Fruit fly (Drosophila melanogaster): ENCODE results near the gene e.
A peak's percentile ranks its signal among the peaks of the same experiment; 100 is the strongest.

e gene

DNA sequence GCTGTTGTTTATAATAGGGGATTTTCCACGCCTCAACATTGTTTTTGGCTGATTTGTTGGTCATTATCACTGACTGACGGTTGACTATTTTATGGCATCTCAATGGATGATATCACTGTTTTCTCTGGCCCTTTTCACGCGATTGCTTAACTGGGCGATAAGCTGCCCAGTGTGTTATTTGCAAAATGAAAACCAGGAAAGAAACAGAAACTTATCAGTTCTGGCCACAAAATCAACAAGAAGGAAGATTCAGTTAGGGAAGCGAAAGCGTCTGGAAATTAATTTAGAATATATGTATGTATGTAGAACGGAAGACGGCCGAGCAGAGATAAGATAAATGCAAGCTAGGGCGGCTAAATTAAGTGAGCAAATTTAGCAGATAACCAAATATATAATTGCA, 55.0 kb downstream of the e start:
- no peak for TF ChIP-seq gl (tag; optimal IDR thresholded peaks at IDR 0.05)
- TF ChIP-seq Snoo (tag; optimal IDR thresholded peaks at IDR 0.05) = no peak
- no peak for TF ChIP-seq D1 (tag; optimal IDR thresholded peaks at IDR 0.05)
- TF ChIP-seq CG13204 (GFP tag; optimal IDR thresholded peaks at IDR 0.05) = no peak
- TF ChIP-seq CG12605 (GFP tag; IDR thresholded peaks at IDR 0.05) = no peak
- no peak for TF ChIP-seq fd96Ca (GFP tag; IDR thresholded peaks at IDR 0.05)
- TF ChIP-seq rn (GFP tag; IDR thresholded peaks at IDR 0.05) = no peak
- no peak for TF ChIP-seq CG17806 (tag; optimal IDR thresholded peaks at IDR 0.05)
- no peak for TF ChIP-seq CG8159 (tag; optimal IDR thresholded peaks at IDR 0.05)
- no peak for TF ChIP-seq CG8301 (tag; optimal IDR thresholded peaks at IDR 0.05)
- TF ChIP-seq CG14655 (GFP tag; optimal IDR thresholded peaks at IDR 0.05) = no peak
- no peak for TF ChIP-seq CG15710 (tag; optimal IDR thresholded peaks at IDR 0.05)
- TF ChIP-seq CG32121 (GFP tag; IDR thresholded peaks at IDR 0.05) = no peak
- no peak for TF ChIP-seq CG34367 (tag; optimal IDR thresholded peaks at IDR 0.05)
- no peak for TF ChIP-seq Pif1B (GFP tag; optimal IDR thresholded peaks at IDR 0.05)
- TF ChIP-seq CG4496 (GFP tag; IDR thresholded peaks at IDR 0.05) = no peak

DNA sequence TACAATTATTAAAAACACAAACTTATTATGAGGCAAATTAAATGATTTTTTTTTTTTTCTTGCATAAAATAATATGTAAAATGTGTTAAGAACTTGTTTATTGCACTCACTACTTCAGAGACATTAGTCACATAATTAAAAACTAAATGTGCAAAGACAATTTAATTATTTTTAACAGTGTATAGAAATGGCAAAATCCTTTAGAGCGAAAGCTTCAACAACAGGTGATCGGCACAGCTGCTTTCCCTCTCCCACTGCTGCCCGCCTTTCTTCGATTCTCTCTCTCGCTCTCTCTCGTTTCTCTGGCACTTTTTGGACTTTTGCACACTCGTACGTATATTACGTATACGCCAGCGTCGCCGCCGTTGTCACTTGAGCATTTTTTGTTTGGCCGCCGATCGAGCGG, 56.6 kb downstream of the e start:
- no peak for TF ChIP-seq EcR (GFP tag; optimal IDR thresholded peaks at IDR 0.05)
- peak; percentile 36; the same call in 1 of the 3 replicates for TF ChIP-seq CG4496 (GFP tag; IDR thresholded peaks at IDR 0.05)

All from whole organism, pupa.